Worm (Caenorhabditis elegans): ENCODE results near the gene algn-2.

Gene algn-2

ce11 chrII:5377467-5378238, 2.6 kb downstream of the algn-2 start, which contains the start of gene prdx-2:
TSS of gene prdx-2 (plus strand) at chrII:5378195.
- TF ChIP-seq jun-1 (tag; optimal IDR thresholded peaks at IDR 0.05) = no peak
- TF ChIP-seq fkh-8 (tag; optimal IDR thresholded peaks at IDR 0.05) = peak; percentile 18
- no peak for TF ChIP-seq hpl-2 (GFP tag; optimal IDR thresholded peaks at IDR 0.05)
- peak in 1 of 2 experiments; percentile 47 for TF ChIP-seq lsy-2 (tag; optimal IDR thresholded peaks at IDR 0.05)
- peak; percentile 88 for TF ChIP-seq blmp-1 (tag; optimal IDR thresholded peaks at IDR 0.05)
- no peak for TF ChIP-seq efl-1 (optimal IDR thresholded peaks at IDR 0.05)
- peak in 1 of 2 experiments; percentile 40 for TF ChIP-seq efl-1 (GFP tag; optimal IDR thresholded peaks at IDR 0.05 in 1 of 2)

- TF ChIP-seq aly-2 (tag; optimal IDR thresholded peaks at IDR 0.05) (no peak), grh-1 (GFP tag; IDR thresholded peaks at IDR 0.05) (no peak), swsn-7 (tag; optimal IDR thresholded peaks at IDR 0.05) (no peak), fkh-8 (tag; optimal IDR thresholded peaks at IDR 0.05) (no peak), nhr-90 (tag; optimal IDR thresholded peaks at IDR 0.05; ENCODE audit: poor library complexity) (peak; percentile 25), lir-3 (tag; optimal IDR thresholded peaks at IDR 0.05; ENCODE audit: poor library complexity) (no peak), elt-3 (tag; optimal IDR thresholded peaks at IDR 0.05) (peak in 1 of 6 experiments; percentile 37), ama-1 (optimal IDR thresholded peaks at IDR 0.05) (no peak), irx-1 (tag; optimal IDR thresholded peaks at IDR 0.05) (no peak), nhr-71 (tag; optimal IDR thresholded peaks at IDR 0.05) (peak; percentile 64), pax-3 (tag; optimal IDR thresholded peaks at IDR 0.05) (no peak), mdl-1 (tag; optimal IDR thresholded peaks at IDR 0.05) (no peak), fos-1 (tag; optimal IDR thresholded peaks at IDR 0.05) (no peak), nhr-84 (tag; optimal IDR thresholded peaks at IDR 0.05) (no peak), unc-30 (tag; optimal IDR thresholded peaks at IDR 0.05) (no peak), ces-1 (GFP tag; optimal IDR thresholded peaks at IDR 0.05) (no peak), nhr-20 (tag; optimal IDR thresholded peaks at IDR 0.05) (peak; percentile 60), F16B12.6 (tag; optimal IDR thresholded peaks at IDR 0.05) (no peak), nhr-47 (tag; optimal IDR thresholded peaks at IDR 0.05) (peak; percentile 22), rnt-1 (tag; optimal IDR thresholded peaks at IDR 0.05) (peak; percentile 12), pqm-1 (tag; optimal IDR thresholded peaks at IDR 0.05) (no peak), C16A3.4 (tag; optimal IDR thresholded peaks at IDR 0.05) (no peak), xbp-1 (tag; optimal IDR thresholded peaks at IDR 0.05) (peak; percentile 13), nhr-85 (tag) (peak; percentile 80), skn-1 (tag; optimal IDR thresholded peaks at IDR 0.05) (peak; percentile 92), ztf-4 (tag; optimal IDR thresholded peaks at IDR 0.05) (no peak), dpl-1 (GFP tag; optimal IDR thresholded peaks at IDR 0.05) (peak in 1 of 3 experiments; percentile 16), ceh-90 (tag; optimal IDR thresholded peaks at IDR 0.05) (no peak), nhr-11 (tag; optimal IDR thresholded peaks at IDR 0.05) (no peak), unc-62 (GFP tag; optimal IDR thresholded peaks at IDR 0.05) (no peak), snu-23 (GFP tag; optimal IDR thresholded peaks at IDR 0.05) (peak; percentile 35), fkh-10 (GFP tag; optimal IDR thresholded peaks at IDR 0.05) (no peak), snpc-4 (tag; optimal IDR thresholded peaks at IDR 0.05) (no peak), lin-14 (GFP tag; optimal IDR thresholded peaks at IDR 0.05) (peak; percentile 17), lin-35 (GFP tag; optimal IDR thresholded peaks at IDR 0.05) (peak; percentile 13 to 47), nhr-28 (tag; optimal IDR thresholded peaks at IDR 0.05) (no peak), efl-3 (GFP tag; optimal IDR thresholded peaks at IDR 0.05) (no peak), unc-130 (tag; optimal IDR thresholded peaks at IDR 0.05) (no peak)
Observed at ce11 chrII:5378239-5378521, 3.1 kb downstream of the algn-2 start.
